Worm (Caenorhabditis elegans): ENCODE results near the gene B0280.11.

The B0280.11 gene

DNA sequence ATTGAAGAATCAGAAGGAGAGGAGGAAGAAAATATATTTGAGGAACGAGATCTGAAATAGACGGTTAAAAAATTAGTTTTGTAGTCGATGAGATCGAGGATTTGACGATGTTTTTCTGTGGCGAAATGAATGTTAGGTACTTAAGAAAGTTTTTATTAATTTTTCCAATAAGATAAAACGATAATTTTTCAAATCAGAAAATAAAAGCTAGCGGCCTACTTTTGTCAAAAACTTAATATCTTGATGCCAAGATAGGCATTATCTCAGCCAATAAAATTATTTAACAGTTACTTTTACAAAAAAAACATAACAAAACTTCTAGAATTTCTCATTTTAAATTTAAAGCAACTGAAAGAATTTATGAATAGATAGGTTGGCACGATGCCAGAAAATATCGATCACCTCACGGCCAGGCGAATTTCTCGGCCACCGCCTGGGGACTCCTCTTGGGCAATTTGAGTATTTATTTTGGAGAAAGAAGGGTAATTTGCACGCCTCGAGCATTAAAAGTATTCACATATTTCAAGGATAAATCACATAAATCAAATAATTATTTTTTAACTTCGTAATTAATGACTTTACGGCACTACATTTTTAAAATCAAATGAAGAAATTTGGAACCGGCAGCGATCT lies 50.3 kb downstream of the B0280.11 start, which contains the start of gene fubl-2 (continued):
- TF ChIP-seq dve-1 (tag; optimal IDR thresholded peaks at IDR 0.05) (no peak), ets-4 (tag; optimal IDR thresholded peaks at IDR 0.05) (peak; percentile 79), T23F11.4 (GFP tag; optimal IDR thresholded peaks at IDR 0.05) (no peak), ceh-34 (tag; optimal IDR thresholded peaks at IDR 0.05) (peak; percentile 34), syd-9 (tag; optimal IDR thresholded peaks at IDR 0.05) (no peak), odd-2 (tag; optimal IDR thresholded peaks at IDR 0.05) (no peak), unc-42 (tag; optimal IDR thresholded peaks at IDR 0.05) (peak; percentile 16), zip-5 (tag; optimal IDR thresholded peaks at IDR 0.05) (peak; percentile 42), tbx-7 (tag; optimal IDR thresholded peaks at IDR 0.05) (peak; percentile 54), ceh-22 (tag; optimal IDR thresholded peaks at IDR 0.05) (no peak), gmeb-2 (tag; optimal IDR thresholded peaks at IDR 0.05) (no peak), pha-2 (tag; optimal IDR thresholded peaks at IDR 0.05) (no peak), eyg-1 (tag; optimal IDR thresholded peaks at IDR 0.05) (no peak), nhr-232 (tag; optimal IDR thresholded peaks at IDR 0.05) (no peak), C08G9.2 (tag; optimal IDR thresholded peaks at IDR 0.05) (peak; percentile 79), K09A11.1 (tag; optimal IDR thresholded peaks at IDR 0.05; ENCODE audit: insufficient read depth) (no peak), pros-1 (tag; optimal IDR thresholded peaks at IDR 0.05) (no peak), mec-3 (tag; optimal IDR thresholded peaks at IDR 0.05; ENCODE audit: borderline replicate concordance) (no peak), ama-1 (optimal IDR thresholded peaks at IDR 0.05) (no peak)

DNA sequence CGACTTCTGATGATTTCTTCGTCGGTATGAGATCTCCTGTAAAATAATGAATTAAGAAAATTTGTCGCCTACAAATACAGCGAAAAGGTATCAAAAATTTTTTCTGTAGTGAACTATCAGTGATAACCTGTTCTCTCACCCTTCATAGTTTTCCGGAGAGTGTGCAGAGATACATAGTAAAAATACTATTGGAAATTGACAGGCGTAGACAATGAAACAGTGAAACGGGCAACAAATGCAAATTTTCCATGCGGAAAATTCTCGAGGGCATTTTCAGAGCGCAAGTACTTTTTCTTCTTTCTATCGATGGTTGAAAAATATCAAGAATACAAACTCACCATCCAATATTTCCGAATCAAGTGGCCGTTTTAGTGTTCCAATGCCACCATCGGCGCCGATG lies 50.9 kb downstream of the B0280.11 start:
- TF ChIP-seq eyg-1 (tag; optimal IDR thresholded peaks at IDR 0.05) (no peak), nfya-1 (tag; optimal IDR thresholded peaks at IDR 0.05) (no peak), ets-4 (tag; optimal IDR thresholded peaks at IDR 0.05) (no peak), pqm-1 (tag; optimal IDR thresholded peaks at IDR 0.05) (no peak), fax-1 (tag; optimal IDR thresholded peaks at IDR 0.05) (no peak), dve-1 (tag; optimal IDR thresholded peaks at IDR 0.05) (no peak), unc-3 (GFP tag; conservative IDR thresholded peaks at IDR 0.05) (no peak), unc-3 (tag; optimal IDR thresholded peaks at IDR 0.05) (no peak), fkh-6 (tag; optimal IDR thresholded peaks at IDR 0.05) (no peak), F13H6.1 (tag; optimal IDR thresholded peaks at IDR 0.05) (no peak), syd-9 (tag; optimal IDR thresholded peaks at IDR 0.05) (no peak), ceh-34 (tag; optimal IDR thresholded peaks at IDR 0.05) (no peak)

Data from whole organism, late embryonic.